Fruit fly (Drosophila melanogaster): Measurements from ENCODE around the gene CG9630.

The CG9630 gene

dm6 chr3R:8233864-8234263 is 35.8 kb downstream of the CG9630 start (continued):
- TF ChIP-seq acj6 (GFP tag; optimal IDR thresholded peaks at IDR 0.05) (peak; percentile 57), Gug (GFP tag; IDR thresholded peaks at IDR 0.05) (peak; percentile 57; the same call in 1 of the 2 replicates), svp (GFP tag) (no peak), CG3919 (GFP tag; optimal IDR thresholded peaks at IDR 0.05) (no peak), CG6276 (GFP tag; optimal IDR thresholded peaks at IDR 0.05) (no peak), CG8119 (GFP tag; IDR thresholded peaks at IDR 0.05) (peak; percentile 90), CG31627 (GFP tag; optimal IDR thresholded peaks at IDR 0.05) (peak; percentile 43), fd59A (GFP tag; optimal IDR thresholded peaks at IDR 0.05) (no peak), Sox15 (GFP tag; optimal IDR thresholded peaks at IDR 0.05) (no peak), Sox102F (GFP tag; optimal IDR thresholded peaks at IDR 0.05) (peak; percentile 44), CG32006 (GFP tag; optimal IDR thresholded peaks at IDR 0.05) (peak; percentile 90), salr (GFP tag; optimal IDR thresholded peaks at IDR 0.05) (peak in 1 of 2 experiments; percentile 48), Smox (GFP tag; optimal IDR thresholded peaks at IDR 0.05) (peak; percentile 27), CG10669 (GFP tag; optimal IDR thresholded peaks at IDR 0.05) (no peak), CG10631 (GFP tag; optimal IDR thresholded peaks at IDR 0.05) (peak; percentile 46), vri (GFP tag; optimal IDR thresholded peaks at IDR 0.05) (no peak), CG6808 (GFP tag; optimal IDR thresholded peaks at IDR 0.05) (no peak), Eip75B (GFP tag; optimal IDR thresholded peaks at IDR 0.05) (peak; percentile 38), Hr4 (GFP tag; optimal IDR thresholded peaks at IDR 0.05) (peak; percentile 90), dac (GFP tag; optimal IDR thresholded peaks at IDR 0.05) (peak; percentile 65)

- TF ChIP-seq CG8119 (GFP tag; IDR thresholded peaks at IDR 0.05) (no peak), Sox14 (GFP tag; optimal IDR thresholded peaks at IDR 0.05) (peak; percentile 36), CG3032 (tag; optimal IDR thresholded peaks at IDR 0.05) (peak; percentile 2), vri (GFP tag; optimal IDR thresholded peaks at IDR 0.05) (no peak), Eip78C (GFP tag) (peak; percentile 51), Eip93F (GFP tag; optimal IDR thresholded peaks at IDR 0.05) (peak; percentile 2), fkh (GFP tag; optimal IDR thresholded peaks at IDR 0.05) (peak; percentile 75), cyc (GFP tag; optimal IDR thresholded peaks at IDR 0.05) (peak; percentile 10), Smox (GFP tag; optimal IDR thresholded peaks at IDR 0.05) (peak; percentile 16)
These were observed 36.3 kb downstream of the CG9630 start, which contains the start of gene PolI for dm6 chr3R:8233370-8233773. PolI (plus strand) TSS chr3R:8233507.

- no peak for TF ChIP-seq fd85E (GFP tag; optimal IDR thresholded peaks at IDR 0.05)
- no peak for TF ChIP-seq Hr39 (GFP tag; optimal IDR thresholded peaks at IDR 0.05)
- TF ChIP-seq Sox15 (GFP tag; optimal IDR thresholded peaks at IDR 0.05) = no peak
- TF ChIP-seq svp (GFP tag) = peak; percentile 63
- no peak for TF ChIP-seq fd59A (GFP tag; optimal IDR thresholded peaks at IDR 0.05)
- no peak for TF ChIP-seq CG8632 (GFP tag; optimal IDR thresholded peaks at IDR 0.05)
- no peak for TF ChIP-seq Smox (GFP tag; optimal IDR thresholded peaks at IDR 0.05)
- TF ChIP-seq pdm3 (GFP tag; optimal IDR thresholded peaks at IDR 0.05) = no peak
- TF ChIP-seq CG31627 (GFP tag; optimal IDR thresholded peaks at IDR 0.05) = no peak
These were observed 42.4 kb downstream of the CG9630 start for dm6 chr3R:8227344-8227743.

- TF ChIP-seq net (GFP tag; optimal IDR thresholded peaks at IDR 0.05) (no peak), Eip93F (GFP tag; optimal IDR thresholded peaks at IDR 0.05) (no peak), CG11902 (GFP tag; optimal IDR thresholded peaks at IDR 0.05) (no peak), Eip75B (GFP tag; optimal IDR thresholded peaks at IDR 0.05) (no peak), CG6792 (GFP tag; optimal IDR thresholded peaks at IDR 0.05) (no peak), vri (GFP tag; optimal IDR thresholded peaks at IDR 0.05) (no peak), CG6854 (GFP tag; optimal IDR thresholded peaks at IDR 0.05) (no peak), CG3919 (GFP tag; optimal IDR thresholded peaks at IDR 0.05) (no peak), CG16779 (tag; optimal IDR thresholded peaks at IDR 0.05) (no peak), Sox15 (GFP tag; optimal IDR thresholded peaks at IDR 0.05) (no peak), CG31627 (GFP tag; optimal IDR thresholded peaks at IDR 0.05) (no peak), spab (GFP tag; optimal IDR thresholded peaks at IDR 0.05) (no peak), Ets96B (tag; optimal IDR thresholded peaks at IDR 0.05) (no peak), Ets21C (GFP tag; optimal IDR thresholded peaks at IDR 0.05) (no peak), CG15336 (GFP tag; IDR thresholded peaks at IDR 0.05) (no peak), dac (GFP tag; optimal IDR thresholded peaks at IDR 0.05) (no peak), ss (GFP tag; optimal IDR thresholded peaks at IDR 0.05) (no peak), CG7368 (GFP tag; optimal IDR thresholded peaks at IDR 0.05) (no peak), CG11294 (GFP tag; IDR thresholded peaks at IDR 0.05) (no peak)
These were observed 44.2 kb downstream of the CG9630 start for dm6 chr3R:8225461-8225971.
